Worm (Caenorhabditis elegans): ENCODE measurements around the gene C06A6.4.

The C06A6.4 gene

DNA sequence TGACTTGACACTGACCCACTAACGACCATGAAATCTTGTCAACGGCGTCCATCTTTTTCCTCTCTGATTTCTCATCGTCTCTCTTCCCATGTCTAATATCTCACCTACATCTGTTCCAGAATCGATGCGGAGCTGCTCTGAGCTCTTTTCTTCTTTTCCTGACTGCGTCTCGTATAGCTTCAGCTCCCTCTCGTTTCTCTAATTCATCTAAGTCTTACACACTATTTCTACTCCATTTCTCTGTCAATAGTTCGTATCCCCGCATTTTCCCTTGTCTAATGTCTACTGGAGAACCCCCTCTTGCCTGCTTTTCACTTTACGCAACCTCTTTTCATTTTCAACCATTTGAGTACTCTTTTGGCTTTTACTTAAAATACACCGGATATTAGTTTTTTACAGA, 11.2 kb downstream of the C06A6.4 start, which contains the start of gene ric-3 (continued):
- no peak for TF ChIP-seq lin-54 (GFP tag; optimal IDR thresholded peaks at IDR 0.05)

DNA sequence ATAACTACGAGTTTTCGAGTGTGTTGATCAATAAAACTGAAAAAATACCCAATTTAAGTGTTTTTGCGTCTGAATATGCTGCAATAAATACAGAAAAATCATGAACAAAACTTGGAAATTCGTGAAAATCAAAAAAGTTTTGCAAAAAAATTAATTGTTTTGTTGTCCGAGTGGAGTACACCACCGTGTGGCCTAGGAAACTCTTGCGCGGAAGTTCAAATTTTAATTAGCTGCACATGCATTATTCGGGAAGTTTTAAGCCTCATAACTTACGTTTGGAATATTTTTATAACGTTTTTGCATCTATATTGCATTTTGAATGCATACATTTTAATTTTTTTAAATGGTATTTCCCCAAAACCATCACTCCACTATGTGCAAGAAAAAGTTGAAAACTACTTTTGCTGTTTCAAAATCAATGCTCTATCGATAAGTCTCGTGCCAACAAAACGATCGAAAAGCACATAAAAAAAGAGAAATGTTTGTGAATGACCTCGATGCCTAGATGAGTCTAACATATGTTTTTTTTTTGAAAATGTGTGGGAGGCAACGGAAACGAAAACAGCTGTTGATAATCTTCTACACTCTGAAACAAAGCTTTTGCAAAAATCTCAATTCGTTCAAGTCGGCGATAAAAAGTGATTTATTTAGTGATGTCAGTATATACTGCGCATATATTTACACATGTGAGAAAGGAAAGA, 12.5 kb downstream of the C06A6.4 start:
- TF ChIP-seq him-1 (tag; optimal IDR thresholded peaks at IDR 0.05) (peak; percentile 36), madf-3 (GFP tag; IDR thresholded peaks at IDR 0.05) (0 out of 2 replicates have a peak, but pooled peaks have one; percentile 2), lsl-1 (GFP tag; optimal IDR thresholded peaks at IDR 0.05) (peak; percentile 39), aptf-2 (GFP tag; conservative IDR thresholded peaks at IDR 0.05) (0 out of 2 replicates have a peak, but pooled peaks have one; percentile 9), C06A6.2 (GFP tag; conservative IDR thresholded peaks at IDR 0.05) (no peak), ztf-26 (tag; optimal IDR thresholded peaks at IDR 0.05) (no peak), F33H1.4 (GFP tag; IDR thresholded peaks at IDR 0.05) (peak; percentile 34; the same call in 1 of the 2 replicates), mel-28 (tag; optimal IDR thresholded peaks at IDR 0.05; ENCODE audit: borderline replicate concordance) (no peak), lin-35 (GFP tag; optimal IDR thresholded peaks at IDR 0.05) (peak in 1 of 3 experiments; percentile 13), hmg-20 (GFP tag; IDR thresholded peaks at IDR 0.05) (peak; percentile 40; the same call in 1 of the 2 replicates), bed-2 (GFP tag; IDR thresholded peaks at IDR 0.05) (0 out of 2 replicates have a peak, but pooled peaks have one; percentile 50), ZK185.1 (tag; optimal IDR thresholded peaks at IDR 0.05; ENCODE audit: poor library complexity, severe bottlenecking) (peak; percentile 41), tlf-1 (GFP tag; optimal IDR thresholded peaks at IDR 0.05) (no peak), let-607 (tag; optimal IDR thresholded peaks at IDR 0.05) (peak in 1 of 2 experiments; percentile 5), Y53F4B.3 (GFP tag; IDR thresholded peaks at IDR 0.05) (no peak), let-526 (GFP tag; IDR thresholded peaks at IDR 0.05) (0 out of 2 replicates have a peak, but pooled peaks have one; percentile 46), F39B2.1 (GFP tag; IDR thresholded peaks at IDR 0.05) (no peak), F57A8.1 (GFP tag; optimal IDR thresholded peaks at IDR 0.05) (no peak), D2030.7 (GFP tag; IDR thresholded peaks at IDR 0.05) (no peak), unc-130 (GFP tag; optimal IDR thresholded peaks at IDR 0.05) (peak; percentile 17), ceh-27 (GFP tag; optimal IDR thresholded peaks at IDR 0.05) (no peak), snpc-4 (GFP tag; optimal IDR thresholded peaks at IDR 0.05) (no peak), snpc-4 (tag; optimal IDR thresholded peaks at IDR 0.05) (peak in 1 of 4 experiments; percentile 3), egrh-3 (GFP tag; IDR thresholded peaks at IDR 0.05) (no peak), hlh-26 (GFP tag; conservative IDR thresholded peaks at IDR 0.05) (no peak), pbrm-1 (GFP tag; IDR thresholded peaks at IDR 0.05) (no peak), cebp-2 (GFP tag; IDR thresholded peaks at IDR 0.05) (no peak), efl-1 (GFP tag; optimal IDR thresholded peaks at IDR 0.05) (peak; percentile 59), xnd-1 (tag; optimal IDR thresholded peaks at IDR 0.05) (peak; percentile 26), lin-54 (GFP tag; optimal IDR thresholded peaks at IDR 0.05) (peak; percentile 89)

DNA sequence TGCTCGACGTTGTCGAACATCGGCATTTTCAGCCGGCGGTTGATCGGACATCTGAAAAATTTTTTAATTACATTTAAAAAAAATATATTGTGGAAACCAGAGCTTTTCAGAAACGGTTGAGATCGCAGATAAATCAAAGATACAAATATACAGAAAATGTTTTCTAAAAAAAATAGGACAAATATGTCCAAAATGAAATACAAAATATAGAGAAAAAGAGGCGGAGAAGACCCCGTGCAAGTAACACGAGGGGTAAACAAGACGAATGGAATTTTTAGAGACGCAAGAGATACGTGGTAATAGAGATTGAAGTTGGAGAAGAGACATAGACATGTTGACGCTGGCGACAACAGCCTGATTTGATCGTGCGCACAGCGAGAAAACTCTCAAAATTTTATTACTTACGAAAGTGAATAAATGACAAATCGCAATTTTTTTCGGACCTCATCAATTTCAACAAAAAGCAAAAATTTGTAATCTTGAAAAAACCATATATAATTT, 13.4 kb downstream of the C06A6.4 start, which contains the start of gene cdgs-1:
Gene cdgs-1, minus strand, starts transcription at position 51 of the 501 bp plus-strand sequence.
- no peak for TF ChIP-seq lin-54 (GFP tag; optimal IDR thresholded peaks at IDR 0.05)
- TF ChIP-seq ztf-26 (tag; optimal IDR thresholded peaks at IDR 0.05) = no peak
- no peak for TF ChIP-seq snpc-4 (GFP tag; optimal IDR thresholded peaks at IDR 0.05)
- TF ChIP-seq snpc-4 (tag; optimal IDR thresholded peaks at IDR 0.05) = peak in 1 of 4 experiments; percentile 17
- no peak for TF ChIP-seq cebp-1 (GFP tag; IDR thresholded peaks at IDR 0.05)
- TF ChIP-seq cebp-1 (tag; optimal IDR thresholded peaks at IDR 0.05) = peak; percentile 60
- TF ChIP-seq attf-5 (GFP tag; optimal IDR thresholded peaks at IDR 0.05) = peak; percentile 51
- TF ChIP-seq hmg-1.2 (GFP tag; IDR thresholded peaks at IDR 0.05) = peak; percentile 87; the same call in 1 of the 2 replicates
- peak; percentile 29 for TF ChIP-seq tbp1 (GFP tag; optimal IDR thresholded peaks at IDR 0.05)
- TF ChIP-seq K12H6.12 (tag; optimal IDR thresholded peaks at IDR 0.05) = peak; percentile 4
- TF ChIP-seq nhr-80 (tag; optimal IDR thresholded peaks at IDR 0.05) = peak; percentile 18
